Fruit fly (Drosophila melanogaster) whole organism, embryonic: Measurements from ENCODE around the gene brm.

ENCODE experiments used
- Atf6 ChIP-seq: fragments of 200-800 bp; sonication (Bioruptor generic); IDR thresholded peaks from 2 replicates; pipeline ENCODE4 v1.3.6; 2022; ENCODE audit warnings: missing biosample characterization, missing genetic modification characterization
- B-H2 ChIP-seq: fragments of 200-800 bp; sonication (Bioruptor generic); optimal IDR thresholded peaks from 2 replicates; lab custom pipeline; 2018; ENCODE audit warnings: missing biosample characterization, mild to moderate bottlenecking, missing genetic modification characterization
- CG10147 ChIP-seq: fragments of 200-800 bp; sonication (Bioruptor generic); optimal IDR thresholded peaks from 2 replicates; lab custom pipeline; 2019; ENCODE audit warnings: missing biosample characterization, mild to moderate bottlenecking, missing genetic modification characterization, moderate library complexity
- CG10267 ChIP-seq: fragments of 200-800 bp; sonication (Bioruptor generic); optimal IDR thresholded peaks from 2 replicates; lab custom pipeline; 2018; ENCODE audit warnings: missing biosample characterization, mild to moderate bottlenecking, missing genetic modification characterization, moderate library complexity
- CG13894 ChIP-seq: fragments of 200-800 bp; sonication (Bioruptor generic); optimal IDR thresholded peaks from 3 replicates; lab custom pipeline; 2018; ENCODE audit warnings: missing biosample characterization, mild to moderate bottlenecking, missing genetic modification characterization, moderate library complexity
- CG16863 ChIP-seq: fragments of 200-800 bp; sonication (Bioruptor generic); optimal IDR thresholded peaks from 3 replicates; lab custom pipeline; 2016; ENCODE audit warnings: missing biosample characterization, missing genetic modification characterization
- CG2120 ChIP-seq: fragments of 200-800 bp; sonication (Bioruptor generic); optimal IDR thresholded peaks from 3 replicates; lab custom pipeline; 2016; ENCODE audit warnings: missing biosample characterization, missing genetic modification characterization
- CG32772 ChIP-seq: fragments of 200-800 bp; sonication (Bioruptor generic); IDR thresholded peaks from 2 replicates; pipeline ENCODE4 v1.3.6; 2022; ENCODE audit warnings: missing biosample characterization, missing genetic modification characterization
- CG3995 ChIP-seq: fragments of 200-800 bp; sonication (Bioruptor generic); optimal IDR thresholded peaks from 3 replicates; lab custom pipeline; 2016; ENCODE audit warnings: missing biosample characterization, missing genetic modification characterization
- CG43689 ChIP-seq: fragments of 200-800 bp; sonication (Bioruptor generic); IDR thresholded peaks from 2 replicates; pipeline ENCODE4 v1.3.6; 2022; ENCODE audit warnings: missing biosample characterization, missing genetic modification characterization
- CG4404 ChIP-seq: fragments of 200-800 bp; sonication (Bioruptor generic); IDR thresholded peaks from 2 replicates; pipeline ENCODE4 v1.3.6; 2022; ENCODE audit warnings: missing biosample characterization, missing genetic modification characterization
- CG7839 ChIP-seq: fragments of 200-800 bp; sonication (Bioruptor generic); optimal IDR thresholded peaks from 3 replicates; lab custom pipeline; 2018; ENCODE audit warnings: missing biosample characterization, mild to moderate bottlenecking, missing genetic modification characterization, moderate library complexity
- CG8281 ChIP-seq: fragments of 200-800 bp; sonication (Bioruptor generic); optimal IDR thresholded peaks from 2 replicates; lab custom pipeline; 2018; ENCODE audit warnings: missing biosample characterization, mild to moderate bottlenecking, missing genetic modification characterization, moderate library complexity
- CG8924 ChIP-seq: fragments of 200-800 bp; optimal IDR thresholded peaks from 3 replicates; lab custom pipeline; 2019; ENCODE audit warnings: missing biosample characterization, mild to moderate bottlenecking, missing genetic modification characterization, moderate library complexity
- Dbx ChIP-seq: fragments of 200-800 bp; sonication (Bioruptor generic); IDR thresholded peaks from 3 replicates; pipeline ENCODE4 v1.3.6; 2022; ENCODE audit warnings: missing biosample characterization, missing genetic modification characterization
- Dek ChIP-seq: fragments of 200-800 bp; sonication (Bioruptor generic); optimal IDR thresholded peaks from 3 replicates; lab custom pipeline; 2019; ENCODE audit warnings: missing biosample characterization, mild to moderate bottlenecking, missing genetic modification characterization, moderate library complexity
- Drgx ChIP-seq: fragments of 200-800 bp; sonication (Bioruptor generic); IDR thresholded peaks from 2 replicates; pipeline ENCODE4 v1.3.6; 2022; ENCODE audit warnings: missing biosample characterization, missing genetic modification characterization
- HLH4C ChIP-seq: fragments of 200-800 bp; sonication (Bioruptor generic); IDR thresholded peaks from 3 replicates; pipeline ENCODE4 v1.3.6; 2022; ENCODE audit warnings: missing biosample characterization, missing genetic modification characterization; ENCODE audit not compliant: partially characterized antibody
- HmgD ChIP-seq: fragments of 200-800 bp; sonication (Bioruptor generic); optimal IDR thresholded peaks from 3 replicates; lab custom pipeline; 2016; ENCODE audit warnings: missing biosample characterization, missing genetic modification characterization
- Hr51 ChIP-seq, 2 experiments: fragments of 200-800 bp; sonication (Bioruptor generic); optimal IDR thresholded peaks; 2 replicates in 1 of 2; 3 replicates in 1 of 2; lab custom pipeline; 2016 to 2018; ENCODE audit warnings: missing biosample characterization in 2 of 2, missing genetic modification characterization in 2 of 2, mild to moderate bottlenecking in 1 of 2, moderate library complexity in 1 of 2
- MBD-R2 ChIP-seq: fragments of 200-800 bp; sonication (Bioruptor generic); IDR thresholded peaks from 2 replicates; pipeline ENCODE4 v1.3.6; 2022; ENCODE audit warnings: missing biosample characterization, missing genetic modification characterization
- Med ChIP-seq: fragments of 200-800 bp; sonication (Bioruptor generic); peaks from one replicate; lab custom pipeline; 2016; ENCODE audit warnings: missing biosample characterization, missing genetic modification characterization, mild to moderate bottlenecking, inconsistent platforms, moderate library complexity
- Oli ChIP-seq: fragments of 200-800 bp; sonication (Bioruptor generic); optimal IDR thresholded peaks from 2 replicates; lab custom pipeline; 2018; ENCODE audit warnings: missing biosample characterization, mild to moderate bottlenecking, missing genetic modification characterization, moderate library complexity
- Ptx1 ChIP-seq: fragments of 200-800 bp; sonication (Bioruptor generic); IDR thresholded peaks from 2 replicates; pipeline ENCODE4 v1.3.6; 2022; ENCODE audit warnings: missing biosample characterization, missing genetic modification characterization
- Rfx ChIP-seq: fragments of 200-800 bp; sonication (Bioruptor generic); IDR thresholded peaks from 2 replicates; pipeline ENCODE4 v1.3.6; 2022; ENCODE audit warnings: missing biosample characterization, missing genetic modification characterization
- Sin3A ChIP-seq: fragments of >200 bp; optimal IDR thresholded peaks from 2 replicates; lab custom pipeline; 2018
- Sox102F ChIP-seq: fragments of 200-800 bp; sonication (Bioruptor generic); optimal IDR thresholded peaks from 2 replicates; lab custom pipeline; 2018; ENCODE audit warnings: missing biosample characterization, mild to moderate bottlenecking, missing genetic modification characterization, moderate library complexity
- Sry-β ChIP-seq: fragments of 200-800 bp; sonication (Bioruptor generic); optimal IDR thresholded peaks from 2 replicates; lab custom pipeline; 2018; ENCODE audit warnings: missing biosample characterization, mild to moderate bottlenecking, missing genetic modification characterization, moderate library complexity
- Trl ChIP-seq, 3 experiments: fragments of >200 bp in 2 of 3; fragments of 200-800 bp in 1 of 3; sonication (Bioruptor generic) in 1 of 3; optimal IDR thresholded peaks; 2 replicates in 1 of 3; 3 replicates in 2 of 3; lab custom pipeline; 2016 to 2017; ENCODE audit warnings: missing biosample characterization in 1 of 3, missing genetic modification characterization in 1 of 3
- abd-A ChIP-seq: fragments of 200-800 bp; sonication (Bioruptor generic); optimal IDR thresholded peaks from 3 replicates; lab custom pipeline; 2019; ENCODE audit warnings: missing biosample characterization, mild to moderate bottlenecking, missing genetic modification characterization, moderate library complexity
- bsh ChIP-seq, 2 experiments: fragments of 200-800 bp; sonication (Bioruptor generic); optimal IDR thresholded peaks; 2 replicates each; lab custom pipeline; 2017 to 2018; ENCODE audit warnings: mild to moderate bottlenecking in 2 of 2, missing biosample characterization in 2 of 2, missing genetic modification characterization in 2 of 2, moderate library complexity in 1 of 2
- chinmo ChIP-seq: fragments of 200-800 bp; sonication (Bioruptor generic); IDR thresholded peaks from 4 replicates; pipeline ENCODE4 v1.3.6; 2022; ENCODE audit warnings: missing biosample characterization, missing genetic modification characterization; ENCODE audit not compliant: partially characterized antibody
- crc ChIP-seq: fragments of 200-800 bp; sonication (Bioruptor generic); optimal IDR thresholded peaks from 2 replicates; lab custom pipeline; 2016; ENCODE audit warnings: missing biosample characterization, missing genetic modification characterization
- cwo ChIP-seq: fragments of 200-800 bp; sonication (Bioruptor generic); optimal IDR thresholded peaks from 3 replicates; lab custom pipeline; 2017; ENCODE audit warnings: missing biosample characterization, missing genetic modification characterization, mild to moderate bottlenecking, moderate library complexity, missing genetic modification reagents
- dmrt99B ChIP-seq: fragments of 200-800 bp; sonication (Bioruptor generic); optimal IDR thresholded peaks from 2 replicates; lab custom pipeline; 2018; ENCODE audit warnings: missing biosample characterization, mild to moderate bottlenecking, missing genetic modification characterization, moderate library complexity
- eyg ChIP-seq: fragments of 200-800 bp; sonication (Bioruptor generic); optimal IDR thresholded peaks from 3 replicates; lab custom pipeline; 2016; ENCODE audit warnings: missing biosample characterization, missing genetic modification characterization
- gce ChIP-seq: fragments of 200-800 bp; sonication (Bioruptor generic); IDR thresholded peaks from 3 replicates; pipeline ENCODE4 v1.3.6; 2022; ENCODE audit warnings: missing biosample characterization, missing genetic modification characterization
- lilli ChIP-seq: fragments of 200-800 bp; sonication (Bioruptor generic); optimal IDR thresholded peaks from 3 replicates; lab custom pipeline; 2016; ENCODE audit warnings: missing biosample characterization, missing genetic modification characterization
- nom ChIP-seq: fragments of 200-800 bp; sonication (Bioruptor generic); optimal IDR thresholded peaks from 2 replicates; lab custom pipeline; 2017; ENCODE audit warnings: missing biosample characterization, missing genetic modification characterization, mild to moderate bottlenecking, moderate library complexity, missing genetic modification reagents
- oc ChIP-seq: fragments of 200-800 bp; sonication (Bioruptor generic); optimal IDR thresholded peaks from 2 replicates; lab custom pipeline; 2018; ENCODE audit warnings: missing biosample characterization, mild to moderate bottlenecking, missing genetic modification characterization, moderate library complexity
- pum ChIP-seq: fragments of 200-800 bp; sonication (Bioruptor generic); optimal IDR thresholded peaks from 2 replicates; lab custom pipeline; 2016; ENCODE audit warnings: missing biosample characterization, missing genetic modification characterization
- row ChIP-seq: fragments of 200-800 bp; sonication (Bioruptor generic); IDR thresholded peaks from 3 replicates; pipeline ENCODE4 v1.3.6; 2022; ENCODE audit warnings: missing biosample characterization, missing genetic modification characterization
- schlank ChIP-seq: fragments of 200-800 bp; sonication (Bioruptor generic); optimal IDR thresholded peaks from 2 replicates; lab custom pipeline; 2018; ENCODE audit warnings: missing biosample characterization, mild to moderate bottlenecking, missing genetic modification characterization
- sd ChIP-seq: fragments of 200-800 bp; sonication (Bioruptor generic); optimal IDR thresholded peaks from 3 replicates; lab custom pipeline; 2018; ENCODE audit warnings: missing biosample characterization, mild to moderate bottlenecking, missing genetic modification characterization, moderate library complexity
- seq ChIP-seq: fragments of 200-800 bp; sonication (Bioruptor generic); IDR thresholded peaks from 2 replicates; pipeline ENCODE4 v1.3.6; 2022; ENCODE audit warnings: missing biosample characterization, missing genetic modification characterization
- sqz ChIP-seq: fragments of 200-800 bp; sonication (Bioruptor generic); optimal IDR thresholded peaks from 3 replicates; lab custom pipeline; 2018; ENCODE audit warnings: missing biosample characterization, mild to moderate bottlenecking, missing genetic modification characterization
- stc ChIP-seq: fragments of 200-800 bp; sonication (Bioruptor generic); IDR thresholded peaks from 2 replicates; pipeline ENCODE4 v1.3.6; 2022; ENCODE audit warnings: missing biosample characterization, missing genetic modification characterization
- ttk ChIP-seq: fragments of 200-800 bp; sonication (Bioruptor generic); IDR thresholded peaks from 2 replicates; pipeline ENCODE4 v2.1.2; 2022; ENCODE audit warnings: missing biosample characterization, missing genetic modification characterization
- zen2 ChIP-seq: fragments of 200-800 bp; sonication (Bioruptor generic); IDR thresholded peaks from 3 replicates; pipeline ENCODE4 v1.3.6; 2022; ENCODE audit warnings: missing biosample characterization, missing genetic modification characterization; ENCODE audit not compliant: partially characterized antibody

Gene brm

dm6 chr3L:16002116-16002716 lies 19.5 kb upstream of the brm start:
- no peak for TF ChIP-seq Dek (tag; lab: Kevin White, UChicago)
- peak in 1 of 2 experiments; percentile 18 for TF ChIP-seq Trl (optimal IDR thresholded peaks at IDR 0.05; lab: Kevin White, UChicago)
- TF ChIP-seq Trl (GFP tag; optimal IDR thresholded peaks at IDR 0.05; lab: Kevin White, UChicago): no peak
- TF ChIP-seq Drgx (GFP tag; lab: Robert Waterston, UW): peak; percentile 29; the same call in 1 of the 2 replicates
- TF ChIP-seq Hr51 (GFP tag; optimal IDR thresholded peaks at IDR 0.05; lab: Kevin White, UChicago): peak in 1 of 2 experiments; percentile 25
- TF ChIP-seq seq (GFP tag; lab: Robert Waterston, UW): no peak
- peak; percentile 24 for TF ChIP-seq sqz (GFP tag; lab: Kevin White, UChicago)
- no peak for TF ChIP-seq HmgD
- no peak for TF ChIP-seq MBD-R2 (GFP tag; lab: Robert Waterston, UW)
- TF ChIP-seq sd (tag; lab: Kevin White, UChicago): peak; percentile 6
- no peak for TF ChIP-seq gce (GFP tag; lab: Robert Waterston, UW)
- no peak for TF ChIP-seq CG3995 (GFP tag; lab: Kevin White, UChicago)
- TF ChIP-seq CG13894 (tag; lab: Kevin White, UChicago): peak; percentile 4
- TF ChIP-seq Ptx1 (GFP tag; lab: Robert Waterston, UW): no peak
- TF ChIP-seq zen2 (GFP tag; lab: Robert Waterston, UW): no peak
- TF ChIP-seq CG16863 (GFP tag; lab: Kevin White, UChicago): no peak
- peak in 1 of 2 experiments; percentile 78 for TF ChIP-seq bsh (GFP tag; optimal IDR thresholded peaks at IDR 0.05; lab: Kevin White, UChicago)
- no peak for TF ChIP-seq CG4404 (GFP tag; lab: Robert Waterston, UW)
- TF ChIP-seq Med: peak; percentile 72
- TF ChIP-seq cwo (GFP tag; lab: Kevin White, UChicago): no peak
- TF ChIP-seq crc (GFP tag; lab: Kevin White, UChicago): peak; percentile 5
- peak; percentile 1 for TF ChIP-seq Sox102F
- no peak for TF ChIP-seq CG32772 (GFP tag; lab: Robert Waterston, UW)
- TF ChIP-seq dmrt99B (tag; lab: Kevin White, UChicago): peak; percentile 5
- TF ChIP-seq Oli (tag; lab: Kevin White, UChicago): no peak
- TF ChIP-seq Atf6 (GFP tag; lab: Robert Waterston, UW): no peak
- no peak for TF ChIP-seq Dbx (GFP tag; lab: Robert Waterston, UW)
- peak; percentile 19 for TF ChIP-seq CG8924 (tag; lab: Kevin White, UChicago)
- no peak for TF ChIP-seq CG43689 (GFP tag; lab: Robert Waterston, UW)
- TF ChIP-seq stc (GFP tag; lab: Robert Waterston, UW): 0 out of 2 replicates have a peak, but pooled peaks have one; percentile 25
- no peak for TF ChIP-seq eyg (GFP tag; lab: Kevin White, UChicago)
- TF ChIP-seq CG8281 (tag; lab: Kevin White, UChicago): peak; percentile 98
- TF ChIP-seq CG7839 (tag; lab: Kevin White, UChicago): peak; percentile 6
- TF ChIP-seq nom (GFP tag; lab: Kevin White, UChicago): peak; percentile 71
- TF ChIP-seq Sin3A (lab: Kevin White, UChicago): no peak
- TF ChIP-seq chinmo (GFP tag; lab: Robert Waterston, UW): 0 out of 4 replicates have a peak, but pooled peaks have one; percentile 17
- 0 out of 3 replicates have a peak, but pooled peaks have one; percentile 10 for TF ChIP-seq row (GFP tag; lab: Robert Waterston, UW)
- TF ChIP-seq schlank (tag; lab: Kevin White, UChicago): no peak
- TF ChIP-seq oc: peak; percentile 28
- no peak for TF ChIP-seq HLH4C (GFP tag; lab: Robert Waterston, UW)
- peak; percentile 8 for TF ChIP-seq CG2120
- TF ChIP-seq Sry-β (GFP tag; lab: Kevin White, UChicago): no peak
- 0 out of 2 replicates have a peak, but pooled peaks have one; percentile 14 for TF ChIP-seq Rfx (GFP tag; lab: Robert Waterston, UW)
- peak; percentile 14 for TF ChIP-seq abd-A (tag; lab: Kevin White, UChicago)
- peak; percentile 32 for TF ChIP-seq B-H2 (GFP tag; lab: Kevin White, UChicago)
- no peak for TF ChIP-seq pum (GFP tag; lab: Kevin White, UChicago)
- peak; percentile 1 for TF ChIP-seq lilli (GFP tag; lab: Kevin White, UChicago)
- TF ChIP-seq CG10147: no peak
- TF ChIP-seq ttk (GFP tag; lab: Robert Waterston, UW): no peak
- TF ChIP-seq CG10267 (tag; lab: Kevin White, UChicago): no peak
